Worm (Caenorhabditis elegans): ENCODE data around the gene C15H9.11.

C15H9.11 gene

DNA sequence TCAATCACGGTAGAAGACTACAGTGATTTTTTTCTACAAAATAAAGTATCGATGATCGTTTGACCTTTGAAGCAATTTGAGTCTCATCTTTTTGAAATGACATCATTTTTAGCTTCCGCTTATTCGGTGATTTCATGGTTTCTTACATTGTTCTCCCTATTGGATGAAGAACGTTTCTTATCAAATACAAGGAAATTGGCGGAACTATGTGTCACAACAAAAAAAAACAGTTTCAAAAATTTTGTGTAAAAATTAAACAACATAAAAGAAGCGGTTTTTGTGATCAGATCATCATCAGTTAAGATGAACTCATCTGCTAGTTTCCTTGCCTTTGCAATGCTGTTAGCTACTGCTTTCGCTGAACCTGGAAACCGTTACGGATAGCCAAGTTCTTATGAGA lies 15.5 kb downstream of the C15H9.11 start, which contains the start of gene C45B2.8:
TSS of gene C45B2.8 (plus strand) at position 301 of the 400 bp plus-strand sequence.
- TF ChIP-seq fax-1 (tag; optimal IDR thresholded peaks at IDR 0.05): no peak

DNA sequence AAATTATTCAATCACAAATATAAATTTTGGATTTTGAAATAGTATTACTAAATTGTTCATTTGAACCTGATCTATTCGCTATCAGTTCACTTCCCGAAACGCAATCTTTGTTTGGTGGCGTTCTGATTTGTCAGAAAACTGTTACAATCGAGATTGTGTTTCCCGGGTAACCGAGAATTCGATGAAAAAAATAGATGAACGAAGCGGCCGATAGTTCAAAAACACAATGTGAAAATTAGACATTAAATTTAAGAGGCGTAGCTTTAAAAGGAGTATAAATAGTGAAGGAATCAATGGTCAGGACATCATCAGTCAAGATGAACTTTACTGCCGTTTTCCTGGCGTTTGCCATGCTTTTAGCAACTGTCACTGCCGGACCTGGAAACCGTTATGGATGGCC lies 17.4 kb downstream of the C15H9.11 start, which contains the start of gene C45B2.1:
TSS of gene C45B2.1 (plus strand) at position 301 of the 400 bp plus-strand sequence.
- TF ChIP-seq madf-2 (tag; optimal IDR thresholded peaks at IDR 0.05): no peak
- TF ChIP-seq pha-2 (tag; optimal IDR thresholded peaks at IDR 0.05): no peak
- no peak for TF ChIP-seq ref-2 (tag; optimal IDR thresholded peaks at IDR 0.05)
- no peak for TF ChIP-seq lim-6 (tag; optimal IDR thresholded peaks at IDR 0.05)
- no peak for TF ChIP-seq K09A11.1 (tag; optimal IDR thresholded peaks at IDR 0.05; ENCODE audit: insufficient read depth)
- TF ChIP-seq pax-1 (tag; optimal IDR thresholded peaks at IDR 0.05): no peak
- TF ChIP-seq sdc-2 (tag; optimal IDR thresholded peaks at IDR 0.05): no peak
- no peak for TF ChIP-seq che-1 (tag; optimal IDR thresholded peaks at IDR 0.05)
- no peak for TF ChIP-seq unc-86 (tag; optimal IDR thresholded peaks at IDR 0.05)
- no peak for TF ChIP-seq ceh-22 (tag; optimal IDR thresholded peaks at IDR 0.05)
- TF ChIP-seq sox-2 (GFP tag; IDR thresholded peaks at IDR 0.05): no peak
- no peak for TF ChIP-seq nhr-232 (tag; optimal IDR thresholded peaks at IDR 0.05)
- TF ChIP-seq syd-9 (tag; optimal IDR thresholded peaks at IDR 0.05): no peak
- TF ChIP-seq hlh-30 (tag; optimal IDR thresholded peaks at IDR 0.05; ENCODE audit: insufficient read depth): no peak
- no peak for TF ChIP-seq T23F11.4 (GFP tag; optimal IDR thresholded peaks at IDR 0.05)
- no peak for TF ChIP-seq ceh-19 (GFP tag; optimal IDR thresholded peaks at IDR 0.05)
- TF ChIP-seq npax-4 (tag; optimal IDR thresholded peaks at IDR 0.05): no peak

DNA sequence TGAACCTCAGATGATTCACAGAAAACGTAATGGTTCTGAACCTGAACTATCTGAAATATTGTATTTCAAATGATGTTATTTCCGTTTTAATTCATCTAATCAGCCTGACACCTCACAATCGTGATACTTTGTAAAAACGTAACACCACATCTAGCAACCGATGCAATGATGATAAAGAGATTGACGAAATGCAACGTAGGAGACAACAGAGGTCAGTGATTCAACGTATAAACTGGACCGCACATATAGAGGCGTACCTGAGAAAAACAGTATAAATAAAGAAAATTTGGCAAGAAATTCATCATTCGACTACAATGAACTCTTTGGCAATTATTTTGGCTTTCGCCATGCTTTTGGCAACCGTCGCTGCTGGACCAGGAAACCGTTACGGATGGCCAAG lies 18.8 kb downstream of the C15H9.11 start, which contains the start of gene C45B2.2:
TSS of gene C45B2.2 (plus strand) at position 301 of the 400 bp plus-strand sequence.
- TF ChIP-seq ceh-2 (tag; optimal IDR thresholded peaks at IDR 0.05) (no peak), ceh-14 (tag; optimal IDR thresholded peaks at IDR 0.05) (no peak), ceh-19 (GFP tag; optimal IDR thresholded peaks at IDR 0.05) (no peak), C38D4.7 (GFP tag; optimal IDR thresholded peaks at IDR 0.05) (no peak), lin-11 (tag; optimal IDR thresholded peaks at IDR 0.05) (no peak), pat-9 (tag; optimal IDR thresholded peaks at IDR 0.05) (no peak), zip-5 (tag; optimal IDR thresholded peaks at IDR 0.05) (no peak), tbx-2 (tag; optimal IDR thresholded peaks at IDR 0.05) (no peak), fax-1 (tag; optimal IDR thresholded peaks at IDR 0.05) (no peak), unc-3 (GFP tag; conservative IDR thresholded peaks at IDR 0.05) (no peak), unc-3 (tag; optimal IDR thresholded peaks at IDR 0.05) (no peak), dmd-4 (tag; optimal IDR thresholded peaks at IDR 0.05; ENCODE audit: borderline replicate concordance) (no peak), rnt-1 (tag; optimal IDR thresholded peaks at IDR 0.05) (no peak), hlh-13 (GFP tag; optimal IDR thresholded peaks at IDR 0.05) (no peak), dve-1 (tag; optimal IDR thresholded peaks at IDR 0.05) (no peak), nhr-232 (tag; optimal IDR thresholded peaks at IDR 0.05) (no peak), pag-3 (tag; optimal IDR thresholded peaks at IDR 0.05; ENCODE audit: borderline replicate concordance) (no peak), sox-2 (GFP tag; IDR thresholded peaks at IDR 0.05) (no peak), ztf-16 (tag; optimal IDR thresholded peaks at IDR 0.05) (no peak), K02D7.2 (tag; optimal IDR thresholded peaks at IDR 0.05) (no peak)

DNA sequence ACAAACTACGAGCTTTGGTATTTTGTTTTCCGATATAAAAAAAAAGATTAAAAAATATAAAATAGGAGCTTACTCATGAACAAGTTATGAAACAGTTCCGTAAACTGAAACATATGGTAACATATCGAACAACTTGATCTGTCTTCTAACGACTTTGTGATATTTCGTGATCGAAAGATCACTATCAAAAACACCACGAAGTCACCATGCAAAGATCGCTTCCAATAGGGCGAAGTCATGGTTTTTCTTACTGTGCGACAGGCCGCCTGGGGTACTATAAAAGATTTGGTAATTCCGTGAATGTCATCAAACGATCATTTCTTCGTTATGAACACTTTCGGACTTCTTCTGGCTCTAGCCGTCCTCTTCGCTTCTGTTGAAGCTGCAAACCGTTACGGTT lies 20.5 kb downstream of the C15H9.11 start, which contains the start of gene C45B2.3:
TSS of gene C45B2.3 (plus strand) at position 301 of the 400 bp plus-strand sequence.
- TF ChIP-seq lim-6 (tag; optimal IDR thresholded peaks at IDR 0.05): no peak
- TF ChIP-seq pha-4 (tag; optimal IDR thresholded peaks at IDR 0.05): no peak
- no peak for TF ChIP-seq ceh-34 (tag; optimal IDR thresholded peaks at IDR 0.05)
- no peak for TF ChIP-seq che-1 (tag; optimal IDR thresholded peaks at IDR 0.05)
- no peak for TF ChIP-seq rnt-1 (tag; optimal IDR thresholded peaks at IDR 0.05)
